Fruit fly (Drosophila melanogaster) ovary, adult (tissue): ENCODE measurements around the gene CG8944.

Source experiments
- CG17801 ChIP-seq: fragments of 200-800 bp; optimal IDR thresholded peaks from 2 replicates; lab custom pipeline; 2019; ENCODE audit warnings: missing biosample characterization, mild to moderate bottlenecking, missing genetic modification characterization, moderate library complexity; ENCODE audit not compliant: partially characterized antibody

CG8944 gene

DNA sequence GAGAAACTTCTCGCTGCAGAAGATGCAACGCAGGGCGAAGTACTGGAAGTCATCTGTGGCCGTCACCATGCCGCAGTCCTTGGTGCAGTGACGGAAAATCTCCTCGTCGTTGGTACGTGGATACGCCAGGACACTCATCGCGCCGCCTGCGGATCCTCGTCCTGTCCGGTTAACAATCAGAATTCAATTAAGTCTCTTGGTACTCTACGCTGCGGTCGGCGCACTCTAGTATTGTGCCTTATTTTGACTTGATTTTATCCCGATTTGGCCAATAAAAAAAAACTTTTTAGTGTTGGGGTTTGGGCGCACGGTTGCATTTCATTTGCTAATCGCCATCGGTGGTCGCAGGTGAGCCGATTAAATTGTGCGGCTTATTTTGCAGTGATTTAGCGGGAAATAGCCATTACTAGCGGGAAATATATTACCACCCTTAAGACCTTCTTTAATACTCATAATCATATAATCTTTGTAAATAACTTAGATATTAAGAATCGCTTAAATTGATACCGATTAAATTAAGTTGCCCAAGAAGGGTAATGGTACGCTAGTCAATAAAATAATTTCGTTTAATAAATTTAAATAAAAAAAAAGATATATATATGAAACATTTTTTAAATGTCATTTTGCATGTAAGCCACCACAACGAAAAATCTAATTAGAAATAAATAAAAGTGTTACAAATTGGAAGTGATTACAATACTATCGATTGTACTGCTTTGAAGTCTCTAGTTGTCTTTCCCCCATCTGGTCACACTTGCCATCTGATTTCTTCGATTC lies at the start of gene CG8944, which contains the start of gene CCT6:
TSS of gene CG8944 (minus strand) at position 327 of the 777 bp plus-strand sequence.
TSS of gene CCT6 (plus strand) at position 744 of the 777 bp plus-strand sequence.
- peak; percentile 8 for TF ChIP-seq CG17801 (GFP tag; lab: Kevin White, UChicago)

dm6 chrX:15788235-15789187 lies 42.5 kb upstream of the CG8944 start, which contains the start of gene Rhp:
TSS of gene Rhp (plus strand) at chrX:15788897.
- TF ChIP-seq CG17801 (GFP tag; lab: Kevin White, UChicago) = peak; percentile 28

DNA sequence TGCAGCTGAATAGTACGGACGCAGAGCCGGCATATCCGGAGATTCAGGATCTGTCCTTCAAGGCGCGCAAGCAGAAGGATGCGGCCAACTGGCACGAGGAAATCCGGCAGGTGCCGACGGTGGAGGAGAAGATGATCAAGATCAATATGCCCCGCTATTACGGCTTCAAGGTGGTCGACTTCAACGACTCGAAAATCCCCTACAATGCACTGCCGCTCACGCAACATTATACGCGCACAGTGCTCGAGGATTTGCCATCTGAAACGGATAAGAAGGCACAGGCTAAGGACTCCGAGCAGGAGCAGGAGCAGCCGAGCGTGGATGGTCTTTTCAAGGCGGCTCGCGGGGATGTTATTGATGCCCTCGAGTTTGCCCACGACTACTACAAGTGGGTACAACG lies 40.2 kb upstream of the CG8944 start:
- no peak for TF ChIP-seq CG17801 (GFP tag; lab: Kevin White, UChicago)

DNA sequence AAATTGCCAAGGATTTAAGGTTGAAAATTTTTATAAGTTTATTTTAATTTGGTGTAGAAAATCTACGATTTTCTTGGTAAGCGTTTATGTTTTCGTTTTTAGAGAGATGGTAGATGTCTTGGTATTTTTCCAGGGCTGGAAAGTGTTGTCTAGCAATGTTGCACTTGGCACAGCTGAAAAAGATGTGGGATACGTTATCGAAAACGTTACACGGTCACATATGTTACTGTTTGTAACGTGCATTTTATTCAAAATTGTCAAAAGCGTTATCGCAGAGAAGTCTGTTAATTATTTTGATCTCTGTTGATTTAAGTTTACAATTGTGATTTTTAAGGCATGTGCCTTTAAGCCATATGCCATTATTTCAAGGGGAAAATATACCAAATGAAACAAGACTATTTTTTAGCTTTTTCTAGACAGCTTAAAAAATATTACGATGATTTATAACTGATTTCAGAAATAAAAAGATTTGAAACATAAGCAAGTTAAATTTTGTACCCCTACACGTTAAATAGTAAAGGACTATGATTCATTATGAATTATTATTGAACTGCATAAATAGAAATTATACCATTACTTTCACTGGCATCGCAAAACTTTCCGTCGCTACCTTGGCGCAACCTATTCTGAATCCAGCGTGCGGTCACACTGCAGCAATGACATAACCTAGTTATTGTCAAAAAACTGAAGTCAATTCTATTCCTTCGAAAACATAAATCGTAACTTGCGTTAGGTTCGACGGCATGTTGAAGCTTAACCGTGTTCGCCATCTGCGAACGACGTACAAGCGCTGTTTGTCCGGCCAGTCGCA lies 39.6 kb upstream of the CG8944 start, which contains the start of the genes Paf-AHalpha and mRpS30:
TSS of gene Paf-AHalpha (minus strand) at position 155 of the 811 bp plus-strand sequence.
TSS of gene mRpS30 (plus strand) at position 619 of the 811 bp plus-strand sequence.
- TF ChIP-seq CG17801 (GFP tag; lab: Kevin White, UChicago) = peak; percentile 25

DNA sequence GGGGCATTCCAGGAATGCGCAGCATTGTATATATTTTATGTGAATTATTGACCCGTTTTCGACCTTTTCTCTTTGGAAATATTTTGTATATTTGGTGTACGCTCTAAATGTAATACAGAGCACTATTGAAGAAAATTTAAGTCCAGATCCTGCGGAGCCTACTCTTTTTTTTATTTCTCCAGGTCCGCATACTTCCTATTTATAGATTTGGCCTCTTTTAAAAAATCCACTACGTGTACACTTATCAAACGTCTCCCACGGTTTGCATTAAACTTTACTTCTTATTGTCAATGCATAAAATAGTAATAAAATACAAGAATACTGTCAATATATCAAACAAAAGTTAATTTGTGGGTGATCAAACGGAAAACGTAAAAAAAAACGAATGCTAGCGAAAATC lies 37.6 kb upstream of the CG8944 start, which contains the start of gene Efhc1.1:
TSS of gene Efhc1.1 (minus strand) at position 101 of the 400 bp plus-strand sequence.
- TF ChIP-seq CG17801 (GFP tag; lab: Kevin White, UChicago) = no peak

DNA sequence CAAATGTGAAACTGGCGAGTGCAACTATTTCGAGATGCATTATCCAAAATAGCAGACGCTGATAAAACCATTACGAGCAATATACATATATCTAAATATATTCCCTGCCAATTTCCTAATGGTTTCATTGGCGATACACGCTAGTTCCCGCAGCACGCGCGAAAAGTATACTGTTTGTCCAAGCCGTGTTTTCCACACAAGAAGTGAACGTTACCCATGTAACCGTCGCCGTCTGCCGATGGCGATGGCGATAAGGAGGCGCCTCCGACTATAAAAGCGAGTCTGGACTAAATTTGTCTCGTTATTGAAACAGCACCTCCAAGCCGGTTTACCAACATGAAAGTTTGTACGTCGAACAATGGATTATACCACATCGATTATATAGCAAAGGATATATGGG lies 32.8 kb upstream of the CG8944 start, which contains the start of gene CG43673:
TSS of gene CG43673 (plus strand) at position 301 of the 400 bp plus-strand sequence.
- TF ChIP-seq CG17801 (GFP tag; lab: Kevin White, UChicago) = no peak

- TF ChIP-seq CG17801 (GFP tag; lab: Kevin White, UChicago) = no peak
Observed at dm6 chrX:15772663-15773062, 26.6 kb upstream of the CG8944 start, which contains the start of gene CG43672. TSS of gene CG43672 (plus strand) at chrX:15772963.

dm6 chrX:15769457-15769856 lies 23.4 kb upstream of the CG8944 start, which contains the start of gene CG33172:
TSS of gene CG33172 (plus strand) at chrX:15769664.
- no peak for TF ChIP-seq CG17801 (GFP tag; lab: Kevin White, UChicago)

DNA sequence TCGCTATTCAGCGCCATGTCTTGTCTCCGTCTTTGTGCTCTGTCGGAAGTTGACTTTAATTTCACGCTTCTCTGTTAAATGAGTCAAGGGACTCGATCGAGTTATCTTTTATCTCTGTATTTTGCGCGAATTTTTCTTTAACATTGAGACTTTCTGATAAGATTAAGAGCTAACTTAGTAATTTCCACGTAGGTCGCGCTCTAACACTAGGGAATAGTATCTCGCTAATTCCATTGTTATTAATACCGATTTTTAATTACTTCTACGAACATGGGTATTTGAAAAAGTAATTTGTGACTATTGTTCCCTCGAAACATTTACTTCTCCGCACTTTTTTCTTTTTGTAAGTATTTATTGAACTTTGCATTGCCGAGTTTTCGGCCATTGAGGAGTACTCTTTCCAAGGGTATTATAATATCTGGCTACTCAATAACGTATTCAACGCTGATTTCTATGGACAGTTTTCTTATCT lies 20.4 kb upstream of the CG8944 start, which contains the start of gene CG8952:
TSS of gene CG8952 (minus strand) at position 51 of the 472 bp plus-strand sequence.
- no peak for TF ChIP-seq CG17801 (GFP tag; lab: Kevin White, UChicago)

DNA sequence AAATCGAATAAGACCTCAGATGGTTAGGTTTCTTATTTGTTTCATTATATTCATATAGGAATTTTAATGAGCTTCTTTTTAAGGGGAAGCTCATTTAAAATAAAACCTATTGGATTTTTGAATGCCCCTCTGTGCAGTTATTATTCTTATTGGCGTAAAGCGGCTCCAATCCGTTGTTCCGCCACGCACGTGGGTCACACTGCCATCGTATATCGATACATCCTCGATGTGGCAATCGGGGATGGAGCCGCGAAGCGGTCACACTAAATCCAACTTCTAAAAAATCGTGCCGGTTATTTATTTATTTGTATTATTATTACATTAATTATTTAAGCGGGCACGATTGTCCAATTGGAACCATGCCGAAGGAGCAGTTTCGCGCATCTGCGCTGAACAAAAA lies 16.7 kb upstream of the CG8944 start, which contains the start of gene Polr3A:
TSS of gene Polr3A (plus strand) at position 234 of the 400 bp plus-strand sequence.
- TF ChIP-seq CG17801 (GFP tag; lab: Kevin White, UChicago) = no peak

- TF ChIP-seq CG17801 (GFP tag; lab: Kevin White, UChicago) = no peak
Observed at dm6 chrX:15761298-15761640, 15.2 kb upstream of the CG8944 start.

DNA sequence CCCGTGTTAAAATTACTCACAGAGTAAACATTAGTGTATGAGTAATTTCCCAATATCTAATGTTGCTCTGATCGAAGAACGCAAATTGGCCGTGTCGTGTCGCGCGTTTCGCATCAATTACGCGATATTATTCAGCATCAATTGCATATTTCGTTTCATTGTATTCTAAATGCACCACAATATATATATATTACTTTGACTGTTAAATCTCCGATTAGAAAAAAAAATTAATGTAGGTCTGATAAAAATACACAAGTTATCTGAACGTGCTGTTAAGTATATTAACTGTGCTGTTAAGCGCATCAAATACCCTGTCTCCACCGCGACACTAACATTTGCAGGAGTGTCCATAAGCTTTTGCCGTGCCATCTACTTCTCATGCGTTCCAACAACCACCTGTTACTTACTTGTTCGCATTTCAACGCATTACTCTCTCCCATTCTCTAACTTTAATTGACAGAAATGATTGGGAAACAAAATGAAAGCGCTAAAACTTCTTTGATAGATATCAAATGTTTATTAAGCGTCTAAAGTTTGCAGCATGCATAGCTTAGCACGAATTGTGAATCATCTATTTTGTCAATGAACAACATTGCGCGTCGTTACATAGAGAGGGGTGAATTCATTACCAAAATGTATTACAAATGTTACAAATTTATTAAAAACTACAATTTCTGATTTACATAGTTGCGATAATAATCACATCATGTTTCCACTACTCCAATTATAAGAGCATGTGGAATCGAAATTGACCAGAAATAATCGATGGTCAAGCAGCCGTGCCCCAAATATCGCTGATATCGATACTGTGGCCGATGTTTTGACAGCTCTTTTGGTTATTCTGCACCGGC lies 14.6 kb upstream of the CG8944 start, which contains the start of the genes Graf and mRpL3:
TSS of gene Graf (minus strand) at position 287 of the 851 bp plus-strand sequence.
TSS of gene mRpL3 (plus strand) at position 802 of the 851 bp plus-strand sequence.
- no peak for TF ChIP-seq CG17801 (GFP tag; lab: Kevin White, UChicago)
